Worm (Caenorhabditis elegans) whole organism, L1 larva: ENCODE measurements around the gene srx-4.

Experiments
- C04F5.9 ChIP-seq: sonication (generic microtip); optimal IDR thresholded peaks from 2 replicates; lab custom pipeline; 2016; ENCODE audit warnings: missing genetic modification characterization, missing compliant biosample characterization
- C16A3.4 ChIP-seq: fragments of 150-350 bp; optimal IDR thresholded peaks from 2 replicates; lab custom pipeline; 2014; ENCODE audit warnings: missing biosample characterization, missing genetic modification characterization
- F16B12.6 ChIP-seq: fragments of 150-350 bp; optimal IDR thresholded peaks from 2 replicates; lab custom pipeline; 2014; ENCODE audit warnings: missing biosample characterization, missing genetic modification characterization
- Y116A8C.19 ChIP-seq: sonication (generic microtip); optimal IDR thresholded peaks from 2 replicates; lab custom pipeline; 2016; ENCODE audit warnings: missing compliant biosample characterization, missing genetic modification characterization, borderline replicate concordance
- aha-1 ChIP-seq: fragments of 150-350 bp; optimal IDR thresholded peaks from 2 replicates; lab custom pipeline; 2014; ENCODE audit warnings: missing biosample characterization, missing genetic modification characterization
- aly-2 ChIP-seq: fragments of 150-350 bp; optimal IDR thresholded peaks from 2 replicates; lab custom pipeline; 2014; ENCODE audit warnings: missing biosample characterization, missing genetic modification characterization
- blmp-1 ChIP-seq: fragments of 150-350 bp; optimal IDR thresholded peaks from 2 replicates; lab custom pipeline; 2014; ENCODE audit warnings: missing biosample characterization, missing genetic modification characterization
- ceh-8 ChIP-seq: fragments of 200-800 bp; sonication (Bioruptor generic); optimal IDR thresholded peaks from 2 replicates; lab custom pipeline; 2018; ENCODE audit warnings: mild to moderate bottlenecking, missing genetic modification characterization, moderate library complexity, missing compliant biosample characterization
- ceh-88 ChIP-seq: fragments of 200-800 bp; sonication (Bioruptor generic); IDR thresholded peaks from 2 replicates; pipeline ENCODE4 v1.3.6; 2022; ENCODE audit warnings: missing genetic modification characterization, missing compliant biosample characterization
- dpl-1 ChIP-seq, 3 experiments: fragments of 150-350 bp in 2 of 3; sonication (generic microtip) in 1 of 3; optimal IDR thresholded peaks; 2 replicates each; lab custom pipeline; 2014 to 2017; ENCODE audit warnings: missing biosample characterization in 3 of 3, missing genetic modification characterization in 3 of 3, missing genetic modification reagents in 3 of 3
- efl-3 ChIP-seq: fragments of 200-800 bp; sonication (Bioruptor generic); optimal IDR thresholded peaks from 2 replicates; lab custom pipeline; 2018; ENCODE audit warnings: mild to moderate bottlenecking, missing genetic modification characterization, missing compliant biosample characterization
- egl-27 ChIP-seq, 2 experiments: fragments of 150-350 bp in 1 of 2; sonication (generic microtip); optimal IDR thresholded peaks; 3 replicates each; lab custom pipeline; 2017 to 2018; ENCODE audit warnings: missing biosample characterization in 2 of 2, missing genetic modification characterization in 2 of 2, missing genetic modification reagents in 2 of 2
- elt-2 ChIP-seq: sonication (generic microtip); optimal IDR thresholded peaks from 2 replicates; lab custom pipeline; 2016; ENCODE audit warnings: missing genetic modification characterization, mild to moderate bottlenecking, inconsistent platforms, missing compliant biosample characterization, missing genetic modification reagents
- ets-5 ChIP-seq: fragments of 200-800 bp; sonication (Bioruptor generic); IDR thresholded peaks from 2 replicates; pipeline ENCODE4 v1.3.6; 2022; ENCODE audit warnings: missing genetic modification characterization, missing compliant biosample characterization
- fkh-4 ChIP-seq: sonication (generic microtip); optimal IDR thresholded peaks from 2 replicates; lab custom pipeline; 2016; ENCODE audit warnings: missing compliant biosample characterization, missing genetic modification characterization, borderline replicate concordance
- fkh-8 ChIP-seq: sonication (generic microtip); optimal IDR thresholded peaks from 2 replicates; lab custom pipeline; 2016; ENCODE audit warnings: mild to moderate bottlenecking, missing genetic modification characterization, missing compliant biosample characterization
- fos-1 ChIP-seq: fragments of 150-350 bp; optimal IDR thresholded peaks from 2 replicates; lab custom pipeline; 2014; ENCODE audit warnings: missing biosample characterization, missing genetic modification characterization
- grh-1 ChIP-seq: fragments of 200-800 bp; sonication (Bioruptor generic); IDR thresholded peaks from 2 replicates; pipeline ENCODE4 v1.3.6; 2022; ENCODE audit warnings: missing genetic modification reagents, missing genetic modification characterization, missing compliant biosample characterization
- irx-1 ChIP-seq: sonication (generic microtip); optimal IDR thresholded peaks from 2 replicates; lab custom pipeline; 2016; ENCODE audit warnings: missing genetic modification characterization, missing compliant biosample characterization
- lin-13 ChIP-seq: fragments of 150-350 bp; optimal IDR thresholded peaks from 2 replicates; lab custom pipeline; 2014; ENCODE audit warnings: missing biosample characterization, missing genetic modification reagents, missing genetic modification characterization
- lin-14 ChIP-seq: fragments of 200-800 bp; sonication (Bioruptor generic); optimal IDR thresholded peaks from 2 replicates; lab custom pipeline; 2018; ENCODE audit warnings: mild to moderate bottlenecking, missing genetic modification characterization, moderate library complexity, missing compliant biosample characterization
- lin-15B ChIP-seq: fragments of 150-350 bp; sonication (generic microtip); optimal IDR thresholded peaks from 3 replicates; lab custom pipeline; 2014; ENCODE audit warnings: missing biosample characterization, missing genetic modification characterization
- lin-39 ChIP-seq: fragments of 150-350 bp; optimal IDR thresholded peaks from 2 replicates; lab custom pipeline; 2014; ENCODE audit warnings: missing biosample characterization, missing genetic modification reagents, missing genetic modification characterization
- lir-3 ChIP-seq: sonication (generic microtip); optimal IDR thresholded peaks from 2 replicates; lab custom pipeline; 2016; ENCODE audit warnings: mild to moderate bottlenecking, missing genetic modification characterization, moderate library complexity, missing compliant biosample characterization; ENCODE audit not compliant: poor library complexity
- mab-9 ChIP-seq: fragments of 200-800 bp; sonication (Bioruptor generic); IDR thresholded peaks from 2 replicates; pipeline ENCODE4 v1.3.6; 2022; ENCODE audit warnings: missing genetic modification reagents, missing genetic modification characterization, missing compliant biosample characterization
- mdl-1 ChIP-seq, 2 experiments: fragments of 150-350 bp; optimal IDR thresholded peaks; 2 replicates each; lab custom pipeline; 2014 to 2017; ENCODE audit warnings: missing biosample characterization in 2 of 2, missing genetic modification characterization in 2 of 2, inconsistent platforms in 1 of 2
- mef-2 ChIP-seq: fragments of 150-350 bp; optimal IDR thresholded peaks from 2 replicates; lab custom pipeline; 2014; ENCODE audit warnings: missing biosample characterization, missing genetic modification characterization
- nhr-11 ChIP-seq: fragments of 150-350 bp; optimal IDR thresholded peaks from 2 replicates; lab custom pipeline; 2014; ENCODE audit warnings: missing biosample characterization, missing genetic modification characterization
- nhr-12 ChIP-seq: sonication (generic microtip); optimal IDR thresholded peaks from 2 replicates; lab custom pipeline; 2017; ENCODE audit warnings: missing biosample characterization, missing genetic modification characterization
- nhr-19 ChIP-seq: fragments of 200-800 bp; sonication (Bioruptor generic); conservative IDR thresholded peaks from 2 replicates; pipeline ENCODE4 v1.3.6; 2022; ENCODE audit warnings: missing genetic modification characterization, missing compliant biosample characterization
- nhr-20 ChIP-seq: sonication (generic microtip); optimal IDR thresholded peaks from 2 replicates; lab custom pipeline; 2016; ENCODE audit warnings: mild to moderate bottlenecking, missing genetic modification characterization, missing compliant biosample characterization
- nhr-237 ChIP-seq: fragments of 150-350 bp; optimal IDR thresholded peaks from 2 replicates; lab custom pipeline; 2014; ENCODE audit warnings: missing biosample characterization, missing genetic modification characterization
- nhr-28 ChIP-seq: fragments of 150-350 bp; optimal IDR thresholded peaks from 2 replicates; lab custom pipeline; 2014; ENCODE audit warnings: missing biosample characterization, missing genetic modification characterization
- nhr-47 ChIP-seq: sonication (generic microtip); optimal IDR thresholded peaks from 2 replicates; lab custom pipeline; 2016; ENCODE audit warnings: mild to moderate bottlenecking, missing genetic modification characterization, moderate library complexity, missing compliant biosample characterization
- nhr-71 ChIP-seq: sonication (generic microtip); optimal IDR thresholded peaks from 2 replicates; lab custom pipeline; 2016; ENCODE audit warnings: mild to moderate bottlenecking, missing genetic modification characterization, moderate library complexity, missing compliant biosample characterization
- nhr-76 ChIP-seq: sonication (generic microtip); optimal IDR thresholded peaks from 2 replicates; lab custom pipeline; 2017; ENCODE audit warnings: missing biosample characterization, missing genetic modification characterization
- nhr-84 ChIP-seq: sonication (generic microtip); optimal IDR thresholded peaks from 2 replicates; lab custom pipeline; 2017; ENCODE audit warnings: missing biosample characterization, missing genetic modification characterization
- nhr-85 ChIP-seq: sonication (generic microtip); peaks from one replicate; lab custom pipeline; 2016; ENCODE audit warnings: missing genetic modification characterization, inconsistent platforms, missing compliant biosample characterization
- nhr-90 ChIP-seq: sonication (generic microtip); optimal IDR thresholded peaks from 2 replicates; lab custom pipeline; 2016; ENCODE audit warnings: mild to moderate bottlenecking, missing genetic modification characterization, missing compliant biosample characterization; ENCODE audit not compliant: poor library complexity
- pag-3 ChIP-seq: sonication (generic microtip); optimal IDR thresholded peaks from 2 replicates; lab custom pipeline; 2017; ENCODE audit warnings: missing genetic modification characterization, mild to moderate bottlenecking, missing compliant biosample characterization, antibody characterized with exemption, borderline replicate concordance; ENCODE audit not compliant: insufficient read depth
- pqm-1 ChIP-seq: sonication (generic microtip); optimal IDR thresholded peaks from 3 replicates; lab custom pipeline; 2017; ENCODE audit warnings: missing biosample characterization, missing genetic modification characterization
- skn-1 ChIP-seq: fragments of 150-350 bp; optimal IDR thresholded peaks from 2 replicates; lab custom pipeline; 2014; ENCODE audit warnings: missing biosample characterization, missing genetic modification characterization
- snu-23 ChIP-seq: sonication (generic microtip); optimal IDR thresholded peaks from 2 replicates; lab custom pipeline; 2016; ENCODE audit warnings: missing genetic modification characterization, missing compliant biosample characterization
- sptf-1 ChIP-seq: fragments of 150-350 bp; optimal IDR thresholded peaks from 2 replicates; lab custom pipeline; 2014; ENCODE audit warnings: missing biosample characterization, missing genetic modification characterization
- sup-37 ChIP-seq: fragments of 200-800 bp; sonication (Bioruptor generic); optimal IDR thresholded peaks from 2 replicates; lab custom pipeline; 2018; ENCODE audit warnings: mild to moderate bottlenecking, missing genetic modification characterization, missing compliant biosample characterization
- tlp-1 ChIP-seq: fragments of 150-350 bp; optimal IDR thresholded peaks from 2 replicates; lab custom pipeline; 2014; ENCODE audit warnings: missing biosample characterization, missing genetic modification characterization
- unc-130 ChIP-seq: fragments of 150-350 bp; optimal IDR thresholded peaks from 2 replicates; lab custom pipeline; 2017; ENCODE audit warnings: missing biosample characterization, missing genetic modification characterization, inconsistent platforms
- unc-30 ChIP-seq: sonication (generic microtip); optimal IDR thresholded peaks from 2 replicates; lab custom pipeline; 2017; ENCODE audit warnings: missing biosample characterization, missing genetic modification characterization
- unc-62 ChIP-seq: fragments of 150-350 bp; optimal IDR thresholded peaks from 2 replicates; lab custom pipeline; 2014; ENCODE audit warnings: missing biosample characterization, missing genetic modification reagents, missing genetic modification characterization
- vab-15 ChIP-seq: sonication (generic microtip); optimal IDR thresholded peaks from 2 replicates; lab custom pipeline; 2017; ENCODE audit warnings: missing genotype, mild to moderate bottlenecking, missing genetic modification characterization, missing compliant biosample characterization
- zip-4 ChIP-seq: fragments of 200-800 bp; sonication (Bioruptor generic); optimal IDR thresholded peaks from 2 replicates; lab custom pipeline; 2018; ENCODE audit warnings: mild to moderate bottlenecking, missing genetic modification characterization, moderate library complexity, missing compliant biosample characterization

Gene srx-4

DNA sequence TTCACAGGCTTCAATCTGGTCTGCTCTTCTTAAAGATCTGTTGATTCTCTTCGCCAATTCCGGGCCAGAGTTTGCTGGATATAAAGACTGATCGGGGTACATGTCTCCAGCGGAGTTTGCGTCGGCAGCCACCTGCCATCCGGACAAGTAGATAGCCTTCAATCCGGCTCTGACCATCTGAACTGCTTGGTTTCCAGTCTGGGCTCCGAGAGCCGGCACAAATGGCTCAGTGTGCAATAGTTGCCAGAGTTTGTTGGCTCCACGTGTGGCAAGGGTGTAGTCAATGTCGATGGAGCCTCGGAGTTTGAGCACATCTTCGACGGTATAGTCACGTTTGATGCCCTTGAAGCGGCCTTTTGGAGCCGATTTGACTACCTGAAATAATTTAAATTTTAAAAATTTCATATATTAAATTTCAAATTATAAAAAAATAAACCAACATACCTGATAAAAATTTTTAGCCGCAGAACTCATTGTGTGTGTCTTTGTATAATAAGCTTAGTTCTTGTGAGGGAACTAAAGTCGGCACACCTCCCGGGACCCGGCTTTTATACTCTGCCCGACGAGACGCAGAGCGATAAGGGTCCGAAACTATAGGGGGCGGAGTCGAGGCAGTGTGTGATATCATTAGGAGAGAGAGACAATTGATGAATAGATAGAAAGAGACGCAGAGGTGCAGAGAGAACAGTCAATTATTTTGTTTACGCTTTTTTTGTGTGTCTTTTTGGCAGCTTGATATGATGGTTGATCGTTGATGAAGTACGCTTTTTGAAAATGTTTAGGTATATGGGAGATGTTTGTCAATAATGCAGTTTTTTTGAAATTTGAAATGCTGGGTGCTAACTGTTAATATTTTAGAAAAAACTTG is 35.1 kb upstream of the srx-4 start, which contains the start of the genes icl-1 and srh-2 (continued):
- TF ChIP-seq pqm-1 (tag; lab: Kevin White, UChicago) (no peak), F16B12.6 (no peak), aha-1 (tag; lab: Kevin White, UChicago) (no peak), ceh-8 (GFP tag; lab: Kevin White, UChicago) (no peak), skn-1 (tag; lab: Kevin White, UChicago) (no peak), blmp-1 (tag; lab: Kevin White, UChicago) (peak; percentile 17), vab-15 (tag; lab: Kevin White, UChicago) (peak; percentile 52), Y116A8C.19 (tag; lab: Kevin White, UChicago) (no peak), lir-3 (tag; lab: Kevin White, UChicago) (peak; percentile 69), ets-5 (GFP tag; lab: Robert Waterston, UW) (no peak), grh-1 (no peak), lin-14 (GFP tag; lab: Kevin White, UChicago) (peak; percentile 92), snu-23 (GFP tag; lab: Kevin White, UChicago) (peak; percentile 82), nhr-237 (no peak), nhr-47 (peak; percentile 59), efl-3 (no peak), nhr-85 (tag; lab: Kevin White, UChicago) (peak; percentile 92), nhr-76 (no peak), lin-39 (tag; lab: Kevin White, UChicago) (peak; percentile 46), C04F5.9 (tag; lab: Kevin White, UChicago) (peak; percentile 49), lin-15B (tag; lab: Kevin White, UChicago) (no peak), mdl-1 (tag; optimal IDR thresholded peaks at IDR 0.05; lab: Kevin White, UChicago) (peak in 1 of 2 experiments; percentile 85), lin-13 (peak; percentile 38), fkh-4 (tag; lab: Kevin White, UChicago) (no peak), nhr-28 (tag; lab: Kevin White, UChicago) (no peak), aly-2 (no peak), sup-37 (GFP tag; lab: Kevin White, UChicago) (peak; percentile 59), mab-9 (GFP tag; lab: Robert Waterston, UW) (0 out of 2 replicates have a peak, but pooled peaks have one; percentile 13), fos-1 (tag; lab: Kevin White, UChicago) (peak; percentile 23), nhr-12 (tag; lab: Kevin White, UChicago) (no peak), nhr-71 (tag; lab: Kevin White, UChicago) (peak; percentile 95), nhr-11 (tag; lab: Kevin White, UChicago) (no peak), elt-2 (peak; percentile 67), ceh-88 (GFP tag; lab: Robert Waterston, UW) (peak; percentile 67), irx-1 (peak; percentile 14), unc-30 (tag; lab: Kevin White, UChicago) (no peak), nhr-20 (tag; lab: Kevin White, UChicago) (peak; percentile 85), pag-3 (peak; percentile 41), fkh-8 (tag; lab: Kevin White, UChicago) (no peak), nhr-84 (tag; lab: Kevin White, UChicago) (no peak), C16A3.4 (tag; lab: Kevin White, UChicago) (peak; percentile 74), dpl-1 (GFP tag; optimal IDR thresholded peaks at IDR 0.05; lab: Kevin White, UChicago) (peak in 2 of 3 experiments; percentile 19 to 26), unc-62 (GFP tag; lab: Kevin White, UChicago) (no peak), nhr-90 (tag; lab: Kevin White, UChicago) (peak; percentile 76), sptf-1 (tag; lab: Kevin White, UChicago) (no peak), zip-4 (GFP tag; lab: Kevin White, UChicago) (peak; percentile 51), nhr-19 (GFP tag; lab: Robert Waterston, UW) (peak; percentile 93), tlp-1 (tag; lab: Kevin White, UChicago) (no peak), unc-130 (tag; lab: Kevin White, UChicago) (peak; percentile 74), mef-2 (tag; lab: Kevin White, UChicago) (no peak), egl-27 (tag; optimal IDR thresholded peaks at IDR 0.05; lab: Kevin White, UChicago) (no peak)
